Fruit fly (Drosophila melanogaster): Measurements from ENCODE around the gene Edg84A.
A peak's percentile ranks its signal among the peaks of the same experiment; 100 is the strongest.

Gene Edg84A

DNA sequence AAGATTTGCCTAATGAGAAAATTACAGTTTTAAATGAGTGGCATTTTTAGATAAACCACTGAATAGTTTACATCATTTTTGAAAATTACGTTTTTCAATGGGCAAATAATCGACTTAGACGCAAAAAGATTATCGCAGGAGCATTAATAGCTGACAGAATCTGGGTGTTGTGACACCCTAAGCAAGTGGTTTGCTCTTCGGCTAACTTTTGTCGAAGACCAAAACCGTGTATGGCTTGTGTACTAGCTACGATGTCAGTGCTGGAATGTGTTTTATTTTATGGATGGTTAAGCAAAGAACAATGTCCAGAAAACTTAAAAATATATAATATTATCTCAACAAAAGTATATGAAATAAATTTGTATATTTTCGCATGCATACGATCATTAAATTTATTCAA is 24.6 kb downstream of the Edg84A start (continued):
- TF ChIP-seq Hey (tag; optimal IDR thresholded peaks at IDR 0.05), result no peak
- peak; percentile 82 for TF ChIP-seq Lhr (GFP tag; optimal IDR thresholded peaks at IDR 0.05)

DNA sequence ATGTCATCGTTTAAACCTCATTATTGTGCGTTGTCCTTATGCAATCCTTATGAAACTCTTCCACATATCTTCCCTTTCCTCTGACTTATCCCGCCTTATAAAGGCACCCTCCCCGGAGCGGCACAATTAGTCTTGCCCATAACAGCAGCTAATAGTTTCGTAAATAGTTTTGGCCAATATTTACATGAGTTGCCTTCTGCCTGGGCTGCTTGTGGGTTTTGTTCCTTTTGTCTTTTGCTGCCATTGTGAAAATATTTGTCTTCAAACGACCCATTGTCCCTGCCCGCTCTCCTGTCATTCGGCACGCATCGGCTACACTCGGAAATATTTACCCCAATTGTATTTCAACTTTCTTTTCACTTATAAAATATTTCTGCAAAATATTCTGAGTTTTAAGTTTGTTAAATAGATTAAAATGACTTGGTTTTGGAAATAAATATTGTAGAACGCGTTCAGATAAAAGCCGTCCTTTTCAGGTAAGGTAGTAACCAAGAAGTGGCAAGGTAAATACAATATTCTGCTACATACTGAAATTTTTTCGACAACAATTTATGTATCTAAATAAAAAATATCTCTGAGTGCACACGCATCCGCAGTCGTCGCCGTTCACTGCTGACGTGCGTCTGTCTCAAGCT is 39.4 kb downstream of the Edg84A start:
- TF ChIP-seq CG14710 (tag; optimal IDR thresholded peaks at IDR 0.05) (peak; percentile 63), Nf-YB (GFP tag; optimal IDR thresholded peaks at IDR 0.05) (no peak), lov (optimal IDR thresholded peaks at IDR 0.05) (no peak), lov (GFP tag; IDR thresholded peaks at IDR 0.05) (no peak), peb (GFP tag; IDR thresholded peaks at IDR 0.05) (no peak), vnd (GFP tag; IDR thresholded peaks at IDR 0.05; ENCODE audit: partially characterized antibody) (no peak), Hey (tag; optimal IDR thresholded peaks at IDR 0.05) (no peak), CG10274 (GFP tag; optimal IDR thresholded peaks at IDR 0.05) (no peak), CG14965 (GFP tag; optimal IDR thresholded peaks at IDR 0.05; ENCODE audit: borderline replicate concordance) (no peak), CG11695 (GFP tag; IDR thresholded peaks at IDR 0.05) (no peak), pho (GFP tag; optimal IDR thresholded peaks at IDR 0.05) (no peak), cg (GFP tag; optimal IDR thresholded peaks at IDR 0.05) (no peak), Stat92E (GFP tag; optimal IDR thresholded peaks at IDR 0.05) (no peak), dmrt99B (tag; optimal IDR thresholded peaks at IDR 0.05) (peak; percentile 66), Ets65A (GFP tag) (no peak), emc (GFP tag; optimal IDR thresholded peaks at IDR 0.05) (no peak), CG3726 (GFP tag; IDR thresholded peaks at IDR 0.05) (no peak), Nf-YC (tag; optimal IDR thresholded peaks at IDR 0.05) (no peak), Sin3A (optimal IDR thresholded peaks at IDR 0.05) (no peak), fru (optimal IDR thresholded peaks at IDR 0.05) (no peak), CG11247 (GFP tag; IDR thresholded peaks at IDR 0.05) (no peak), grn (GFP tag; optimal IDR thresholded peaks at IDR 0.05) (no peak), CG1233 (GFP tag; optimal IDR thresholded peaks at IDR 0.05) (peak; percentile 12), amos (GFP tag; IDR thresholded peaks at IDR 0.05; ENCODE audit: partially characterized antibody) (no peak), ewg (GFP tag; optimal IDR thresholded peaks at IDR 0.05) (no peak), CrebB (tag; optimal IDR thresholded peaks at IDR 0.05) (no peak), CG10565 (GFP tag; optimal IDR thresholded peaks at IDR 0.05) (no peak), Bteb2 (GFP tag; optimal IDR thresholded peaks at IDR 0.05) (no peak), CG18011 (GFP tag; optimal IDR thresholded peaks at IDR 0.05) (no peak), mam (GFP tag; optimal IDR thresholded peaks at IDR 0.05) (no peak), salm (tag; optimal IDR thresholded peaks at IDR 0.05) (no peak), Ada2b (GFP tag; IDR thresholded peaks at IDR 0.05) (no peak), Dad (GFP tag; optimal IDR thresholded peaks at IDR 0.05) (no peak), CG17359 (tag; optimal IDR thresholded peaks at IDR 0.05) (no peak), hkb (optimal IDR thresholded peaks at IDR 0.05) (no peak), hkb (GFP tag; IDR thresholded peaks at IDR 0.05) (no peak), CG7271 (tag; optimal IDR thresholded peaks at IDR 0.05) (no peak), zen2 (GFP tag; IDR thresholded peaks at IDR 0.05; ENCODE audit: partially characterized antibody) (no peak), repo (GFP tag; optimal IDR thresholded peaks at IDR 0.05) (no peak), CG3995 (GFP tag; optimal IDR thresholded peaks at IDR 0.05) (no peak), dm (GFP tag; optimal IDR thresholded peaks at IDR 0.05) (no peak), CG16779 (GFP tag; IDR thresholded peaks at IDR 0.05) (no peak), CG14667 (GFP tag; IDR thresholded peaks at IDR 0.05) (no peak), CG3281 (GFP tag; optimal IDR thresholded peaks at IDR 0.05) (no peak), CG12942 (GFP tag; optimal IDR thresholded peaks at IDR 0.05) (no peak), CG7357 (GFP tag; IDR thresholded peaks at IDR 0.05) (0 out of 3 replicates have a peak, but pooled peaks have one; percentile 22), Meics (GFP tag; optimal IDR thresholded peaks at IDR 0.05) (no peak), CG6791 (GFP tag; IDR thresholded peaks at IDR 0.05; ENCODE audit: partially characterized antibody) (no peak), lilli (GFP tag; optimal IDR thresholded peaks at IDR 0.05) (no peak)

Data from whole organism, embryonic.